Worm (Caenorhabditis elegans) whole organism, midembryonic: ENCODE results near the gene Y54F10BM.22.
"Not testable (repeated sequence)": the region's sequence is repeated elsewhere in the genome, so short reads cannot be mapped to it uniquely, and the experiment has no call there.

ENCODE experiments used
- T22C8.4 ChIP-seq: fragments of 200-800 bp; sonication (Bioruptor generic); IDR thresholded peaks from 2 replicates; pipeline ENCODE4 v1.3.6; 2022; ENCODE audit warnings: missing genetic modification characterization, missing compliant biosample characterization
- cog-1 ChIP-seq: sonication (generic microtip); optimal IDR thresholded peaks from 2 replicates; lab custom pipeline; 2016; ENCODE audit warnings: missing genetic modification characterization, missing compliant biosample characterization
- flt-1 ChIP-seq: fragments of 200-800 bp; sonication (Bioruptor generic); IDR thresholded peaks from 2 replicates; pipeline ENCODE4 v1.3.6; 2022; ENCODE audit warnings: missing genetic modification characterization, missing compliant biosample characterization
- klf-2 ChIP-seq: fragments of 200-800 bp; sonication (Bioruptor generic); conservative IDR thresholded peaks from 2 replicates; pipeline ENCODE4 v1.3.6; 2022; ENCODE audit warnings: missing genetic modification reagents, missing genetic modification characterization, missing compliant biosample characterization
- med-1 ChIP-seq: sonication (generic microtip); optimal IDR thresholded peaks from 2 replicates; lab custom pipeline; 2017; ENCODE audit warnings: missing genetic modification characterization, mild to moderate bottlenecking, missing compliant biosample characterization, antibody characterized with exemption, missing genetic modification reagents; ENCODE audit not compliant: insufficient read depth
- ref-1 ChIP-seq: fragments of 200-800 bp; sonication (Bioruptor generic); conservative IDR thresholded peaks from 2 replicates; pipeline ENCODE4 v1.3.6; 2022; ENCODE audit warnings: missing genetic modification reagents, missing genetic modification characterization, missing compliant biosample characterization
- tab-1 ChIP-seq: fragments of 200-800 bp; sonication (Bioruptor generic); IDR thresholded peaks from 2 replicates; pipeline ENCODE4 v1.3.6; 2022; ENCODE audit warnings: missing genetic modification characterization, missing compliant biosample characterization
- ztf-23 ChIP-seq: fragments of 200-800 bp; sonication (Bioruptor generic); IDR thresholded peaks from 2 replicates; pipeline ENCODE4 v1.3.6; 2022; ENCODE audit warnings: missing genetic modification reagents, missing genetic modification characterization, missing compliant biosample characterization
- ztf-29 ChIP-seq: fragments of 200-800 bp; sonication (Bioruptor generic); IDR thresholded peaks from 2 replicates; pipeline ENCODE4 v1.3.6; 2022; ENCODE audit warnings: missing genetic modification reagents, missing genetic modification characterization, missing compliant biosample characterization

The Y54F10BM.22 gene

DNA sequence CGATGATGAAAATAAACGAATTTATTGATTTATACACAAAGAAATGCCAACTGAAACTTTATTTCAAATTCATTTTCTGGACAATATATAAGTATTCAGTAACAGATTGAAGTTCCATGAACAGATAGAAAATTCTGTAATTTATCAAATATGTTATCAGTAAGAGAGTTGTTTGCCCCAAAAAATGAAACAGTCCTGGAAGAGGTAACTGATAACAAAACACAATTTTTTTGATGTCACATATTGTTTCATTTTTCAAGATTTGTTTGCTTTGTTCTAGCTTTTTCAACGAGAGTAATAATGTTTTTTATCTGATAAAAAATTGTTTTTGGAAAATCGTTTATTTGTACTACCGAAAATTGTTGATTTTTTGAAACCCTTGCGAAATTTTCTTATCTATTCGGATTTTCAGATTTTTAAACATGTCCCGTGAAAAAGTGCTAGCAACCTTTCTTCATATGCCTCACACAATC lies 27.6 kb upstream of the Y54F10BM.22 start, which contains the start of gene fbxa-73:
Gene fbxa-73, plus strand, starts transcription at position 423 of the 473 bp plus-strand sequence.
- no peak for TF ChIP-seq ref-1 (GFP tag; lab: Robert Waterston, UW)
- no peak for TF ChIP-seq tab-1 (GFP tag; lab: Robert Waterston, UW)
- no peak for TF ChIP-seq med-1 (GFP tag; lab: Kevin White, UChicago)
- TF ChIP-seq klf-2 (GFP tag; lab: Robert Waterston, UW), result no peak
- no peak for TF ChIP-seq ztf-23
- TF ChIP-seq ztf-29 (GFP tag; lab: Robert Waterston, UW), result no peak
- no peak for TF ChIP-seq T22C8.4 (GFP tag; lab: Robert Waterston, UW)
- no peak for TF ChIP-seq flt-1 (GFP tag; lab: Robert Waterston, UW)
- no peak for TF ChIP-seq cog-1 (tag; lab: Kevin White, UChicago)

DNA sequence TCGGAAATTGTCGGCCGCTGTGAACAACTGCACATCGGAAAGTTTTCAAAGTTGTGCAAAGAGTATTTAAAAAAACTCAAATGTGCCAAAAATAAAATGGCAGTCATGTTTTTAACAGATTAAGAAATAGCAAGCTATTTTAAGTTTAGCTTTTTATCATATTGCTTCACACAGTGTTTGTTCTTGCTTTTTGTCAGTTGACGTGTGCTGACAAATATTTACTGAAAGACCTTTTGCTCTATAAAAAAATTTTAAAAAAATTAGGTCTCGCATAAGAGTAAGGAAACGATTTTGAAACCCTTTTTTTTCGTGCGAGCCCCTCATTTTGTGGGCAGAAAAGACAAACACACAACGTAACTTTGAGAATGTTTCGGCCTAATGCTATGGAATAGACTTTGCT lies 25.2 kb upstream of the Y54F10BM.22 start, which contains the start of gene fbxa-71:
Gene fbxa-71, plus strand, starts transcription at position 301 of the 400 bp plus-strand sequence.
- TF ChIP-seq ztf-23 (no peak), T22C8.4 (GFP tag; lab: Robert Waterston, UW) (no peak), ref-1 (GFP tag; lab: Robert Waterston, UW) (no peak), flt-1 (GFP tag; lab: Robert Waterston, UW) (no peak), cog-1 (tag; lab: Kevin White, UChicago) (no peak), ztf-29 (GFP tag; lab: Robert Waterston, UW) (no peak), klf-2 (GFP tag; lab: Robert Waterston, UW) (no peak), med-1 (GFP tag; lab: Kevin White, UChicago) (no peak), tab-1 (GFP tag; lab: Robert Waterston, UW) (no peak)

DNA sequence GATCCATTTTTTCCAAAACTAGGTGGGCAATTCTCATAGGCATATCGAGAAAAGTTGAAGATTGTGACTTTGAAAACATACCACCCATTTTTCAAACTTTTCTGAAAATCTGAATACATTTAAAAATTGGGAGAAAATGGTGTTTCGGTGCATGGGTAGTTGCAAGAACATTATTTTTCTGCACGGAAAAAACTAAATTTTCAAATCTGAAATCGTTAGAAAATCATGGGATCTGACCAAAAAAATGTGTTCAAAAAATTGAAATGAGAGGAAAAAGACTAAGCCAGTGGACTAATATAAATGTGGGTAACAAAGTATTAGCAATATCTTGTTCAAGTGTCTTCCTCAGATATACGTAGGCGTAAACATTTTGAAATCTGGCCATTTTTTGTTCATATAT lies 21.8 kb upstream of the Y54F10BM.22 start, which contains the start of gene fbxa-43:
Gene fbxa-43, minus strand, starts transcription at position 101 of the 400 bp plus-strand sequence.
- TF ChIP-seq ztf-23 (no peak), ref-1 (GFP tag; lab: Robert Waterston, UW) (no peak), cog-1 (tag; lab: Kevin White, UChicago) (no peak)

DNA sequence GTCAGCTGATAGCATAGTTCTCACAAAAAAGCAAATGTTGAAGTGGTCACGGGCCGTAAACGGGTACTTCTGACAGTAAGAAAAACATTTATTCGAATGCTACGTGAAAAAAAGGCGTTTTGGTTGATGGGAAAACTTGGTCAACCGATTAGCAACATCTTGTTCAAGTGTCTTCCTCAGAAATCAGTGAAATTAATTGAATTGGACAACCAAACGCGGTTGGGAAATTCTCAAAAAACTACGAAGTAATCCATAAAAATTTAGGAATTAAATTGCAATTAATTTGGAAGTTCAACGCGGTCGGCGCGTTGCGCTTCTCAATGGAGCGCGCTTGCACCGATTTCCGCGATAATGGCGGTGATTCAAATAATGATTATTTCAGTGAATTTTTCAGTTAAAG lies 21.4 kb upstream of the Y54F10BM.22 start:
- no peak for TF ChIP-seq ztf-29 (GFP tag; lab: Robert Waterston, UW)
- TF ChIP-seq ztf-23, result no peak
- TF ChIP-seq tab-1 (GFP tag; lab: Robert Waterston, UW), result no peak
- no peak for TF ChIP-seq klf-2 (GFP tag; lab: Robert Waterston, UW)
- TF ChIP-seq flt-1 (GFP tag; lab: Robert Waterston, UW), result no peak
- no peak for TF ChIP-seq ref-1 (GFP tag; lab: Robert Waterston, UW)
- TF ChIP-seq T22C8.4 (GFP tag; lab: Robert Waterston, UW), result no peak
- TF ChIP-seq cog-1 (tag; lab: Kevin White, UChicago), result no peak
- TF ChIP-seq med-1 (GFP tag; lab: Kevin White, UChicago), result no peak

DNA sequence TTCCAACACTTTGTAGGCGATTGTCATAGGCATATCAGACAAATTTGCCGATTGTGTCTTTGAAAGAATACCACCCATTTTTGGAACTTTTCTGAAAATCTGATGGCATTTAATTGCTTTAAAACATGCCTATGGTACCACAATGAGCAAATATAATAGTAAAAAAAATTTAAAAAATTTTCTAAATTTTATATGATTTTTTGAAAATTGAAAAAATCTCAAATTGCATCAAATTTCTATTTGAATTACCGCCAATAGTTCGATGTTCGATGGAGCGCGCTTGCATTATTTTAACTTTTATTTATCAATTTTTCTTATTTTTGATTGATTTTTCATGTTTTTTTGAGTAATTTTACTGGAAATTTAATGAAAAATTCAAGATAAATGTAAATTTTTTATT lies 19.3 kb upstream of the Y54F10BM.22 start, which contains the start of gene fbxa-42:
Gene fbxa-42, minus strand, starts transcription at position 101 of the 400 bp plus-strand sequence.
- TF ChIP-seq med-1 (GFP tag; lab: Kevin White, UChicago); T22C8.4 (GFP tag; lab: Robert Waterston, UW); ref-1 (GFP tag; lab: Robert Waterston, UW): not testable (repeated sequence)

DNA sequence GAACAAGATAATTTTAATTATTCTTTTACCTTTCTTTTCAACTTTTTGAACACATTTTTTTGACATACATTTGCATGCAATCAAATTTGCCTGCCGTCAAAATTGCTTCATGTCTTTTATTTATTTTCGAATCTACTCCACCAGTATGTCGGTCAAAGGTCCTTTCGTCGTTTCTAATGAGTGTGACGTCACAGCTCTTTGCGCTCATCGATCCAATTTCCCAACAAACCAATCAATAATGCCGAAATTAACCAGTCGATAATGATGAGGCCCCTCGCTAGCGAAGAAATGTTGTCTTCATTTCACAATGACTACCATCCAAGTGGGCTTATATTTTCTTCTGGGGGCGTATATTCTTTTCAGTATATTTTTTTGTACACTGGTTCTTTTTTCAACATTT lies 17.8 kb upstream of the Y54F10BM.22 start, which contains the start of gene Y54F10BM.6:
Gene Y54F10BM.6, plus strand, starts transcription at position 301 of the 400 bp plus-strand sequence.
- TF ChIP-seq tab-1 (GFP tag; lab: Robert Waterston, UW), result no peak
- no peak for TF ChIP-seq ztf-23
- TF ChIP-seq flt-1 (GFP tag; lab: Robert Waterston, UW), result no peak
- no peak for TF ChIP-seq klf-2 (GFP tag; lab: Robert Waterston, UW)
- TF ChIP-seq T22C8.4 (GFP tag; lab: Robert Waterston, UW), result no peak
- no peak for TF ChIP-seq med-1 (GFP tag; lab: Kevin White, UChicago)
- no peak for TF ChIP-seq cog-1 (tag; lab: Kevin White, UChicago)

DNA sequence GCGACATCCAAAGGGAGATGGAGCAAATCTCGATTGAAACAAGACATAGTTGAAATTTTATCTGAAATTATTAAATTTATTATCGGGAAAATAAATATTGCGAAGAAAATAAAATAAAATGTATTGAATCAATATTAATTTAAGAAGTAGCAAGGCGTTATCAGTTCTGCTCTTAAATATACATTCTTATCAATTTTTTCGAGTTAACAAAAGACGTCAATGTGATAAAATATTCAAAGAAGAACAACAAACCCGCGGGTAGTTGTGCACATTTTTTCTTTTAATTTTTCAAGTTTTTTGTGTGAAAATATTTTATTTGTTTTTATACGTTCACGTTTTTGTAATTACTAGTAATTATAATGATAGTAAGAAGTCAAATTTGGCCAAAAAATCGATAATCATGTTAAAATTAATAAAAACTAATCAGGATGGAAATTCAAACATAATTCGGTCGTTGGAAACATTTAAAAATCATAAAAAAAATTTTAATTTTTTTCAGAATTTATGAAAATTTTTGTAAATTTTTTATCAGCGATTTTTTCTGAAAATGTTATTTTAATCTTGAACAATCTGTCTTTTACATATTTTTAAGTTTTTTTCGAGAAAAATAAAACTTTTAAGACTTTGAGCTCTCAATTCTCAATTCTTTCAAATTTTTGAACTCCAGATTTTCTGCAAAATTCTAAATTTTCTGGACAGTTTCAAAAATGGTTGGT lies 14.6 kb upstream of the Y54F10BM.22 start, which contains the start of gene fbxa-9:
Gene fbxa-9, plus strand, starts transcription at position 666 of the 716 bp plus-strand sequence.
- no peak for TF ChIP-seq klf-2 (GFP tag; lab: Robert Waterston, UW)

DNA sequence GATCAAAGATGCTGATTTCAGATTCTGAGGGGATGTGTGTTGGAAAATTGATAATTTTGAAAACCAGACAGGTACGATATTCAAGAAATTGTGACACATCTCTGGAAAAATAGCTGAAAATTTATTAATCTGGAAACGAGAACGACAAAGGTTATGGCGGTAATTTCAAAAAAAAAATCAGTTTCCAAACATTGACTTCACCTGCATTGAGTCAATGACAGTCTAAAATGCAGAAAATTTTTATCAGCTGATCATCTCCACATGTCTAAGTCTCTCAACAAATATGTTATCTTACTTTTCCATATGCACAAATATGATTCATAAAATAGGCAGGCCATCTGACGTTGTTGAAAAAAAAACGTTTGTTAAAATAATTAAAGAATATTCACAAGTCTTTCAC lies 8.6 kb upstream of the Y54F10BM.22 start, which contains the start of gene fbxa-48:
Gene fbxa-48, minus strand, starts transcription at position 101 of the 400 bp plus-strand sequence.
- no peak for TF ChIP-seq cog-1 (tag; lab: Kevin White, UChicago)
- TF ChIP-seq klf-2 (GFP tag; lab: Robert Waterston, UW), result no peak
- TF ChIP-seq ztf-29 (GFP tag; lab: Robert Waterston, UW), result no peak
- no peak for TF ChIP-seq tab-1 (GFP tag; lab: Robert Waterston, UW)
- TF ChIP-seq T22C8.4 (GFP tag; lab: Robert Waterston, UW), result no peak
- no peak for TF ChIP-seq med-1 (GFP tag; lab: Kevin White, UChicago)
- no peak for TF ChIP-seq ref-1 (GFP tag; lab: Robert Waterston, UW)
- no peak for TF ChIP-seq flt-1 (GFP tag; lab: Robert Waterston, UW)
- TF ChIP-seq ztf-23, result no peak

DNA sequence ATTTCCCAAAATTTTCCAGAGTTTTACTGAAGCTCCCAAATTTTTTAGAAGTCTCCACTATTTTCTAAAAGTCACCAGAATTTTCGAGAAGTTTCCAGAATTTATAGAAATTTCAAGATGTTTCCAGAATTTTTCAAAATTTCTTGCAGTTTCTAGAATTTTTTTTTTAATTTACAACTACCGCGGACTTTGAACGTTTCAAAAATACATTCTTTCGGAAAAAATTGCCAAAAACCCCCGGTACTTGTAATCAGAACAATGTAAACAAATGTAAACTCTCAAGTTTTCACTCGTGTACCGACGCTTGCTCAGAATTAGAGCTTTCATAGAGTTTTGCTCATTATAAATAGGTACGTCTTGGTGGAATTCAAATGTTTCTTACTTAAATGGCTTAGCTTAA lies 8.0 kb upstream of the Y54F10BM.22 start, which contains the start of gene fbxa-39:
Gene fbxa-39, plus strand, starts transcription at position 301 of the 400 bp plus-strand sequence.
- no peak for TF ChIP-seq klf-2 (GFP tag; lab: Robert Waterston, UW)
- no peak for TF ChIP-seq ztf-23
- no peak for TF ChIP-seq T22C8.4 (GFP tag; lab: Robert Waterston, UW)
- no peak for TF ChIP-seq ztf-29 (GFP tag; lab: Robert Waterston, UW)
- no peak for TF ChIP-seq flt-1 (GFP tag; lab: Robert Waterston, UW)
- TF ChIP-seq ref-1 (GFP tag; lab: Robert Waterston, UW), result no peak
- no peak for TF ChIP-seq cog-1 (tag; lab: Kevin White, UChicago)
- TF ChIP-seq med-1 (GFP tag; lab: Kevin White, UChicago), result no peak
- TF ChIP-seq tab-1 (GFP tag; lab: Robert Waterston, UW), result no peak
